Worm (Caenorhabditis elegans): ENCODE results near the gene bus-19.

ce11 chrV:12921680-12922079 is 49.8 kb downstream of the bus-19 start:
- TF ChIP-seq D1046.2 (GFP tag; IDR thresholded peaks at IDR 0.05) (no peak), nhr-11 (tag; optimal IDR thresholded peaks at IDR 0.05) (no peak), ztf-7 (tag; optimal IDR thresholded peaks at IDR 0.05) (peak; percentile 31), fkh-10 (GFP tag; optimal IDR thresholded peaks at IDR 0.05) (no peak), egl-27 (tag; optimal IDR thresholded peaks at IDR 0.05) (no peak), skn-1 (tag; optimal IDR thresholded peaks at IDR 0.05) (no peak), nhr-25 (tag; optimal IDR thresholded peaks at IDR 0.05; ENCODE audit: borderline replicate concordance, insufficient read depth) (no peak), lin-39 (tag; optimal IDR thresholded peaks at IDR 0.05) (no peak), aly-2 (tag; optimal IDR thresholded peaks at IDR 0.05) (no peak), daf-12 (tag; optimal IDR thresholded peaks at IDR 0.05) (no peak), cey-2 (tag; optimal IDR thresholded peaks at IDR 0.05; ENCODE audit: borderline replicate concordance, insufficient read depth) (no peak), ceh-28 (tag; optimal IDR thresholded peaks at IDR 0.05) (no peak), snpc-4 (tag; optimal IDR thresholded peaks at IDR 0.05) (no peak), madf-5 (GFP tag; IDR thresholded peaks at IDR 0.05) (no peak)

Data from whole organism, L4 larva.